Worm (Caenorhabditis elegans): ENCODE measurements around the gene fbxa-76.

The fbxa-76 gene

ce11 chrIII:1249111-1249583 lies at the start of gene fbxa-76, which contains the start of gene fbxa-77:
Gene fbxa-76 (minus strand): TSS chrIII:1249161.
Gene fbxa-77 (plus strand): TSS chrIII:1249475.
- TF ChIP-seq ztf-29 (GFP tag; IDR thresholded peaks at IDR 0.05), result no peak
- no peak for TF ChIP-seq klf-2 (GFP tag; conservative IDR thresholded peaks at IDR 0.05)
- no peak for TF ChIP-seq ztf-23 (GFP tag; IDR thresholded peaks at IDR 0.05)
- TF ChIP-seq tab-1 (GFP tag; IDR thresholded peaks at IDR 0.05), result no peak
- TF ChIP-seq cog-1 (tag; optimal IDR thresholded peaks at IDR 0.05), result no peak
- TF ChIP-seq flt-1 (GFP tag; IDR thresholded peaks at IDR 0.05), result no peak
- no peak for TF ChIP-seq ref-1 (GFP tag; conservative IDR thresholded peaks at IDR 0.05)
- TF ChIP-seq T22C8.4 (GFP tag; IDR thresholded peaks at IDR 0.05), result no peak
- TF ChIP-seq med-1 (GFP tag; optimal IDR thresholded peaks at IDR 0.05; ENCODE audit: insufficient read depth), result no peak

- no peak for TF ChIP-seq ref-1 (GFP tag; conservative IDR thresholded peaks at IDR 0.05)
- no peak for TF ChIP-seq flt-1 (GFP tag; IDR thresholded peaks at IDR 0.05)
- TF ChIP-seq cog-1 (tag; optimal IDR thresholded peaks at IDR 0.05), result no peak
- TF ChIP-seq ztf-29 (GFP tag; IDR thresholded peaks at IDR 0.05), result no peak
- no peak for TF ChIP-seq med-1 (GFP tag; optimal IDR thresholded peaks at IDR 0.05; ENCODE audit: insufficient read depth)
- TF ChIP-seq T22C8.4 (GFP tag; IDR thresholded peaks at IDR 0.05), result no peak
- TF ChIP-seq tab-1 (GFP tag; IDR thresholded peaks at IDR 0.05), result no peak
- TF ChIP-seq ztf-23 (GFP tag; IDR thresholded peaks at IDR 0.05), result no peak
- TF ChIP-seq klf-2 (GFP tag; conservative IDR thresholded peaks at IDR 0.05), result no peak
Observed at ce11 chrIII:1297604-1298003, 48.6 kb upstream of the fbxa-76 start, which contains the start of gene fbxa-28. Gene fbxa-28 (plus strand): TSS chrIII:1297904.

- TF ChIP-seq tab-1 (GFP tag; IDR thresholded peaks at IDR 0.05) (no peak), T22C8.4 (GFP tag; IDR thresholded peaks at IDR 0.05) (no peak), med-1 (GFP tag; optimal IDR thresholded peaks at IDR 0.05; ENCODE audit: insufficient read depth) (no peak), ref-1 (GFP tag; conservative IDR thresholded peaks at IDR 0.05) (no peak), flt-1 (GFP tag; IDR thresholded peaks at IDR 0.05) (no peak)
Observed at ce11 chrIII:1295149-1295716, 46.3 kb upstream of the fbxa-76 start, which contains the start of gene fbxa-35. Gene fbxa-35 (plus strand): TSS chrIII:1295666.

- no peak for TF ChIP-seq ztf-23 (GFP tag; IDR thresholded peaks at IDR 0.05)
- no peak for TF ChIP-seq ref-1 (GFP tag; conservative IDR thresholded peaks at IDR 0.05)
Observed at ce11 chrIII:1293135-1293534, 44.2 kb upstream of the fbxa-76 start, which contains the start of gene fbxa-36. Gene fbxa-36 (minus strand): TSS chrIII:1293235.

ce11 chrIII:1289139-1289538 lies 40.2 kb upstream of the fbxa-76 start:
- TF ChIP-seq cog-1 (tag; optimal IDR thresholded peaks at IDR 0.05) (no peak), tab-1 (GFP tag; IDR thresholded peaks at IDR 0.05) (no peak), klf-2 (GFP tag; conservative IDR thresholded peaks at IDR 0.05) (no peak), T22C8.4 (GFP tag; IDR thresholded peaks at IDR 0.05) (no peak), ztf-23 (GFP tag; IDR thresholded peaks at IDR 0.05) (no peak), ref-1 (GFP tag; conservative IDR thresholded peaks at IDR 0.05) (no peak), ztf-29 (GFP tag; IDR thresholded peaks at IDR 0.05) (no peak), med-1 (GFP tag; optimal IDR thresholded peaks at IDR 0.05; ENCODE audit: insufficient read depth) (no peak), flt-1 (GFP tag; IDR thresholded peaks at IDR 0.05) (no peak)

- TF ChIP-seq ref-1 (GFP tag; conservative IDR thresholded peaks at IDR 0.05) (no peak), tab-1 (GFP tag; IDR thresholded peaks at IDR 0.05) (no peak), med-1 (GFP tag; optimal IDR thresholded peaks at IDR 0.05; ENCODE audit: insufficient read depth) (no peak), flt-1 (GFP tag; IDR thresholded peaks at IDR 0.05) (no peak), cog-1 (tag; optimal IDR thresholded peaks at IDR 0.05) (no peak), T22C8.4 (GFP tag; IDR thresholded peaks at IDR 0.05) (no peak)
Observed at ce11 chrIII:1288473-1289056, 39.6 kb upstream of the fbxa-76 start, which contains the start of gene fbxa-50. Gene fbxa-50 (minus strand): TSS chrIII:1288523.

ce11 chrIII:1284584-1285046 lies 35.7 kb upstream of the fbxa-76 start, which contains the start of gene fbxa-37:
Gene fbxa-37 (plus strand): TSS chrIII:1284996.
- no peak for TF ChIP-seq tab-1 (GFP tag; IDR thresholded peaks at IDR 0.05)
- no peak for TF ChIP-seq ref-1 (GFP tag; conservative IDR thresholded peaks at IDR 0.05)
- no peak for TF ChIP-seq cog-1 (tag; optimal IDR thresholded peaks at IDR 0.05)
- TF ChIP-seq klf-2 (GFP tag; conservative IDR thresholded peaks at IDR 0.05), result no peak
- TF ChIP-seq ztf-23 (GFP tag; IDR thresholded peaks at IDR 0.05), result no peak
- no peak for TF ChIP-seq ztf-29 (GFP tag; IDR thresholded peaks at IDR 0.05)
- TF ChIP-seq med-1 (GFP tag; optimal IDR thresholded peaks at IDR 0.05; ENCODE audit: insufficient read depth), result no peak
- no peak for TF ChIP-seq flt-1 (GFP tag; IDR thresholded peaks at IDR 0.05)
- TF ChIP-seq T22C8.4 (GFP tag; IDR thresholded peaks at IDR 0.05), result no peak

ce11 chrIII:1279197-1279596 lies 30.2 kb upstream of the fbxa-76 start:
- TF ChIP-seq flt-1 (GFP tag; IDR thresholded peaks at IDR 0.05), result no peak
- TF ChIP-seq ztf-23 (GFP tag; IDR thresholded peaks at IDR 0.05), result no peak
- no peak for TF ChIP-seq T22C8.4 (GFP tag; IDR thresholded peaks at IDR 0.05)
- no peak for TF ChIP-seq ref-1 (GFP tag; conservative IDR thresholded peaks at IDR 0.05)
- no peak for TF ChIP-seq cog-1 (tag; optimal IDR thresholded peaks at IDR 0.05)
- no peak for TF ChIP-seq klf-2 (GFP tag; conservative IDR thresholded peaks at IDR 0.05)
- TF ChIP-seq tab-1 (GFP tag; IDR thresholded peaks at IDR 0.05), result no peak
- TF ChIP-seq med-1 (GFP tag; optimal IDR thresholded peaks at IDR 0.05; ENCODE audit: insufficient read depth), result no peak
- TF ChIP-seq ztf-29 (GFP tag; IDR thresholded peaks at IDR 0.05), result no peak

ce11 chrIII:1275513-1275912 lies 26.6 kb upstream of the fbxa-76 start, which contains the start of gene fbxa-30:
Gene fbxa-30 (minus strand): TSS chrIII:1275613.
- TF ChIP-seq med-1 (GFP tag; optimal IDR thresholded peaks at IDR 0.05; ENCODE audit: insufficient read depth) (no peak), ztf-23 (GFP tag; IDR thresholded peaks at IDR 0.05) (no peak), ref-1 (GFP tag; conservative IDR thresholded peaks at IDR 0.05) (no peak), klf-2 (GFP tag; conservative IDR thresholded peaks at IDR 0.05) (no peak), cog-1 (tag; optimal IDR thresholded peaks at IDR 0.05) (no peak), T22C8.4 (GFP tag; IDR thresholded peaks at IDR 0.05) (no peak), ztf-29 (GFP tag; IDR thresholded peaks at IDR 0.05) (no peak), tab-1 (GFP tag; IDR thresholded peaks at IDR 0.05) (no peak), flt-1 (GFP tag; IDR thresholded peaks at IDR 0.05) (no peak)
